Worm (Caenorhabditis elegans) whole organism, L4 larva: ENCODE measurements around the gene zyg-1.

Source experiments
- F44E2.7 ChIP-seq: fragments of 200-800 bp; sonication (Bioruptor generic); IDR thresholded peaks from 2 replicates; pipeline ENCODE4 v2.1.2; 2022; ENCODE audit warnings: missing genetic modification characterization, missing compliant biosample characterization
- T20F7.1 ChIP-seq: fragments of 200-800 bp; sonication (Bioruptor generic); optimal IDR thresholded peaks from 2 replicates; lab custom pipeline; 2018; ENCODE audit warnings: mild to moderate bottlenecking, missing genetic modification characterization, missing compliant biosample characterization
- Y105C5A.15 ChIP-seq: fragments of 200-800 bp; sonication (Bioruptor generic); IDR thresholded peaks from 2 replicates; pipeline ENCODE4 v1.3.6; 2022; ENCODE audit warnings: missing genetic modification characterization, missing compliant biosample characterization
- Y48G9A.11 ChIP-seq: fragments of 200-800 bp; sonication (Bioruptor generic); IDR thresholded peaks from 2 replicates; pipeline ENCODE4 v1.3.6; 2022; ENCODE audit warnings: missing genetic modification reagents, missing genetic modification characterization, missing compliant biosample characterization
- Y5F2A.4 ChIP-seq: fragments of 200-800 bp; sonication (Bioruptor generic); optimal IDR thresholded peaks from 2 replicates; lab custom pipeline; 2018; ENCODE audit warnings: mild to moderate bottlenecking, missing genetic modification characterization, missing compliant biosample characterization
- ZK337.2 ChIP-seq: fragments of 200-800 bp; sonication (Bioruptor generic); IDR thresholded peaks from 2 replicates; pipeline ENCODE4 v1.3.6; 2022; ENCODE audit warnings: missing genetic modification reagents, missing genetic modification characterization, missing compliant biosample characterization
- aly-2 ChIP-seq: sonication (generic microtip); optimal IDR thresholded peaks from 2 replicates; lab custom pipeline; 2018; ENCODE audit warnings: missing biosample characterization, missing genetic modification characterization
- arid-1 ChIP-seq: fragments of 200-800 bp; sonication (Bioruptor generic); conservative IDR thresholded peaks from 2 replicates; pipeline ENCODE4 v1.3.6; 2022; ENCODE audit warnings: missing genetic modification reagents, missing genetic modification characterization, missing compliant biosample characterization
- ceh-28 ChIP-seq: fragments of 150-350 bp; optimal IDR thresholded peaks from 2 replicates; lab custom pipeline; 2014; ENCODE audit warnings: missing biosample characterization, missing genetic modification reagents, missing genetic modification characterization
- ceh-32 ChIP-seq: sonication (generic microtip); optimal IDR thresholded peaks from 2 replicates; lab custom pipeline; 2016; ENCODE audit warnings: mild to moderate bottlenecking, missing genetic modification characterization, missing compliant biosample characterization; ENCODE audit not compliant: poor library complexity
- cey-2 ChIP-seq: sonication (generic microtip); optimal IDR thresholded peaks from 3 replicates; lab custom pipeline; 2017; ENCODE audit warnings: missing genetic modification characterization, mild to moderate bottlenecking, missing compliant biosample characterization, antibody characterized with exemption, borderline replicate concordance; ENCODE audit not compliant: insufficient read depth
- daf-16 ChIP-seq, 3 experiments: sonication (generic microtip); optimal IDR thresholded peaks; 2 replicates each; lab custom pipeline; 2016 to 2017; ENCODE audit warnings: missing genetic modification characterization in 3 of 3, missing genetic modification reagents in 3 of 3, mild to moderate bottlenecking in 2 of 3, missing compliant biosample characterization in 2 of 3, missing biosample characterization in 1 of 3, moderate library complexity in 1 of 3
- dmd-6 ChIP-seq: fragments of 200-800 bp; sonication (Bioruptor generic); IDR thresholded peaks from 2 replicates; pipeline ENCODE4 v1.3.6; 2022; ENCODE audit warnings: missing genetic modification reagents, missing genetic modification characterization, missing compliant biosample characterization
- dmd-8 ChIP-seq: fragments of 200-800 bp; sonication (Bioruptor generic); IDR thresholded peaks from 2 replicates; pipeline ENCODE4 v1.3.6; 2022; ENCODE audit warnings: missing genetic modification characterization, missing compliant biosample characterization
- dmd-9 ChIP-seq: fragments of 200-800 bp; sonication (Bioruptor generic); IDR thresholded peaks from 2 replicates; pipeline ENCODE4 v1.3.6; 2022; ENCODE audit warnings: missing genetic modification reagents, missing genetic modification characterization, missing compliant biosample characterization
- dve-1 ChIP-seq: sonication (generic microtip); optimal IDR thresholded peaks from 2 replicates; lab custom pipeline; 2017; ENCODE audit warnings: antibody characterized with exemption, mild to moderate bottlenecking, missing genetic modification characterization, missing compliant biosample characterization; ENCODE audit not compliant: insufficient read depth
- fkh-10 ChIP-seq: fragments of 150-350 bp; optimal IDR thresholded peaks from 2 replicates; lab custom pipeline; 2014; ENCODE audit warnings: missing biosample characterization, missing genetic modification reagents, missing genetic modification characterization
- fos-1 ChIP-seq: fragments of 150-350 bp; optimal IDR thresholded peaks from 2 replicates; lab custom pipeline; 2014; ENCODE audit warnings: missing biosample characterization, missing genetic modification characterization
- gei-8 ChIP-seq: fragments of 200-800 bp; sonication (Bioruptor generic); optimal IDR thresholded peaks from 2 replicates; lab custom pipeline; 2018; ENCODE audit warnings: mild to moderate bottlenecking, missing genetic modification characterization, missing compliant biosample characterization
- hlh-11 ChIP-seq: fragments of 200-800 bp; sonication (Bioruptor generic); optimal IDR thresholded peaks from 2 replicates; lab custom pipeline; 2018; ENCODE audit warnings: mild to moderate bottlenecking, missing genetic modification characterization, missing compliant biosample characterization
- hlh-30 ChIP-seq: sonication (generic microtip); optimal IDR thresholded peaks from 2 replicates; lab custom pipeline; 2017; ENCODE audit warnings: antibody characterized with exemption, mild to moderate bottlenecking, missing genetic modification characterization, missing compliant biosample characterization; ENCODE audit not compliant: insufficient read depth
- hmg-1.1 ChIP-seq: fragments of 200-800 bp; sonication (Bioruptor generic); IDR thresholded peaks from 2 replicates; pipeline ENCODE4 v1.3.6; 2022; ENCODE audit warnings: missing genetic modification reagents, missing genetic modification characterization, missing compliant biosample characterization
- jun-1 ChIP-seq: fragments of 150-350 bp; optimal IDR thresholded peaks from 2 replicates; lab custom pipeline; 2014; ENCODE audit warnings: missing biosample characterization, missing genetic modification reagents, missing genetic modification characterization
- lim-7 ChIP-seq: fragments of 200-800 bp; sonication (Bioruptor generic); IDR thresholded peaks from 2 replicates; pipeline ENCODE4 v1.3.6; 2022; ENCODE audit warnings: missing genetic modification characterization, missing compliant biosample characterization
- lin-13 ChIP-seq: fragments of 150-350 bp; optimal IDR thresholded peaks from 2 replicates; lab custom pipeline; 2014; ENCODE audit warnings: missing biosample characterization, missing genetic modification reagents, missing genetic modification characterization
- lin-39 ChIP-seq: fragments of 150-350 bp; optimal IDR thresholded peaks from 2 replicates; lab custom pipeline; 2014; ENCODE audit warnings: missing biosample characterization, missing genetic modification reagents, missing genetic modification characterization
- lsy-2 ChIP-seq, 2 experiments: fragments of 150-350 bp in 1 of 2; sonication (generic microtip) in 1 of 2; optimal IDR thresholded peaks; 2 replicates each; lab custom pipeline; 2014 to 2017; ENCODE audit warnings: missing biosample characterization in 2 of 2, missing genetic modification characterization in 2 of 2
- madf-5 ChIP-seq, 2 experiments: fragments of 200-800 bp; sonication (Bioruptor generic); IDR thresholded peaks; 2 replicates each; pipeline ENCODE4 v1.3.6; 2022; ENCODE audit warnings: missing compliant biosample characterization in 2 of 2, missing genetic modification characterization in 2 of 2
- mdl-1 ChIP-seq, 2 experiments: fragments of 150-350 bp in 1 of 2; sonication (generic microtip) in 1 of 2; optimal IDR thresholded peaks; 2 replicates each; lab custom pipeline; 2014 to 2017; ENCODE audit warnings: missing biosample characterization in 2 of 2, missing genetic modification characterization in 2 of 2
- mep-1 ChIP-seq: fragments of 150-350 bp; sonication (generic microtip); optimal IDR thresholded peaks from 3 replicates; lab custom pipeline; 2014; ENCODE audit warnings: missing biosample characterization, missing genetic modification characterization
- mes-2 ChIP-seq: sonication (generic microtip); optimal IDR thresholded peaks from 2 replicates; lab custom pipeline; 2016; ENCODE audit warnings: missing genotype, mild to moderate bottlenecking, missing genetic modification characterization, missing compliant biosample characterization; ENCODE audit not compliant: poor library complexity, severe bottlenecking
- mxl-3 ChIP-seq: fragments of 200-800 bp; sonication (Bioruptor generic); optimal IDR thresholded peaks from 2 replicates; lab custom pipeline; 2018; ENCODE audit warnings: mild to moderate bottlenecking, missing genetic modification characterization, missing compliant biosample characterization
- nhr-102 ChIP-seq: sonication (generic microtip); optimal IDR thresholded peaks from 2 replicates; lab custom pipeline; 2016; ENCODE audit warnings: mild to moderate bottlenecking, missing genetic modification characterization, moderate library complexity, missing compliant biosample characterization
- nhr-76 ChIP-seq: fragments of 150-350 bp; optimal IDR thresholded peaks from 2 replicates; lab custom pipeline; 2014; ENCODE audit warnings: missing biosample characterization, missing genetic modification characterization
- nhr-77 ChIP-seq: fragments of 150-350 bp; optimal IDR thresholded peaks from 2 replicates; lab custom pipeline; 2014; ENCODE audit warnings: missing biosample characterization, missing genetic modification characterization
- pha-4 ChIP-seq, 2 experiments: fragments of 150-350 bp in 1 of 2; fragments of 200-800 bp in 1 of 2; sonication (Bioruptor generic) in 1 of 2; IDR thresholded peaks in 1 of 2; optimal IDR thresholded peaks in 1 of 2; 2 replicates each; pipeline versions ENCODE4 v1.3.6 to Lab custom; 2014 to 2022; ENCODE audit warnings: missing genetic modification characterization in 2 of 2, missing genetic modification reagents in 2 of 2, missing biosample characterization in 1 of 2, missing compliant biosample characterization in 1 of 2
- pqm-1 ChIP-seq: sonication (generic microtip); optimal IDR thresholded peaks from 2 replicates; lab custom pipeline; 2017; ENCODE audit warnings: missing biosample characterization, missing genetic modification characterization
- rbr-2 ChIP-seq: sonication (generic microtip); optimal IDR thresholded peaks from 2 replicates; lab custom pipeline; 2016; ENCODE audit warnings: missing genotype, missing genetic modification characterization, missing compliant biosample characterization
- saeg-2 ChIP-seq: fragments of 200-800 bp; sonication (Bioruptor generic); IDR thresholded peaks from 2 replicates; pipeline ENCODE4 v1.3.6; 2022; ENCODE audit warnings: missing genetic modification reagents, missing genetic modification characterization, missing compliant biosample characterization
- snpc-1.2 ChIP-seq: fragments of 200-800 bp; sonication (Bioruptor generic); IDR thresholded peaks from 2 replicates; pipeline ENCODE4 v1.3.6; 2022; ENCODE audit warnings: missing genetic modification reagents, missing genetic modification characterization, missing compliant biosample characterization
- spr-1 ChIP-seq: sonication (generic microtip); optimal IDR thresholded peaks from 2 replicates; lab custom pipeline; 2016; ENCODE audit warnings: mild to moderate bottlenecking, missing genetic modification characterization, missing compliant biosample characterization
- spr-3 ChIP-seq: fragments of 200-800 bp; sonication (Bioruptor generic); optimal IDR thresholded peaks from 2 replicates; lab custom pipeline; 2018; ENCODE audit warnings: mild to moderate bottlenecking, missing genetic modification characterization, missing compliant biosample characterization
- unc-39 ChIP-seq: sonication (generic microtip); optimal IDR thresholded peaks from 2 replicates; lab custom pipeline; 2017; ENCODE audit warnings: missing biosample characterization, missing genetic modification characterization
- unc-62 ChIP-seq, 3 experiments: fragments of 150-350 bp in 1 of 3; sonication (generic microtip); optimal IDR thresholded peaks in 2 of 3; peaks in 1 of 3; 1 replicate in 1 of 3; 2 replicates in 2 of 3; lab custom pipeline; 2014 to 2017; ENCODE audit warnings: missing biosample characterization in 3 of 3, missing genetic modification characterization in 3 of 3, missing genetic modification reagents in 3 of 3, missing genotype in 1 of 3
- zfp-2 ChIP-seq: sonication (generic microtip); optimal IDR thresholded peaks from 2 replicates; lab custom pipeline; 2016; ENCODE audit warnings: mild to moderate bottlenecking, missing genetic modification characterization, missing compliant biosample characterization
- zip-11 ChIP-seq: fragments of 200-800 bp; sonication (Bioruptor generic); IDR thresholded peaks from 2 replicates; pipeline ENCODE4 v1.3.6; 2022; ENCODE audit warnings: missing genetic modification characterization, missing compliant biosample characterization
- ztf-11 ChIP-seq: fragments of 150-350 bp; optimal IDR thresholded peaks from 2 replicates; lab custom pipeline; 2014; ENCODE audit warnings: missing biosample characterization, missing genetic modification characterization

zyg-1 gene

ce11 chrII:5649236-5650004, at the start of gene zyg-1, which contains the start of the genes sam-4 and F59E12.17:
Gene zyg-1, plus strand, starts transcription at chrII:5649748.
Gene sam-4, minus strand, starts transcription at chrII:5649286.
Gene F59E12.17, minus strand, starts transcription at chrII:5649470.
- TF ChIP-seq ztf-11 (tag; lab: Kevin White, UChicago) = no peak
- TF ChIP-seq saeg-2 (GFP tag; lab: Robert Waterston, UW) = no peak
- TF ChIP-seq spr-3 (GFP tag; lab: Kevin White, UChicago) = no peak
- TF ChIP-seq unc-39 (tag; lab: Kevin White, UChicago) = no peak
- TF ChIP-seq madf-5 (GFP tag; IDR thresholded peaks at IDR 0.05; lab: Robert Waterston, UW) = no peak
- no peak for TF ChIP-seq gei-8 (GFP tag; lab: Kevin White, UChicago)
- TF ChIP-seq zfp-2 (tag; lab: Kevin White, UChicago) = no peak
- TF ChIP-seq lin-39 = no peak
- TF ChIP-seq T20F7.1 (GFP tag; lab: Kevin White, UChicago) = no peak
- TF ChIP-seq dmd-9 (GFP tag; lab: Robert Waterston, UW) = no peak
- no peak for TF ChIP-seq jun-1
- TF ChIP-seq ZK337.2 (GFP tag; lab: Robert Waterston, UW) = no peak
- TF ChIP-seq spr-1 (tag; lab: Kevin White, UChicago) = no peak
- peak; percentile 13 for TF ChIP-seq fkh-10 (GFP tag; lab: Kevin White, UChicago)
- peak; percentile 53 for TF ChIP-seq hmg-1.1 (GFP tag; lab: Robert Waterston, UW)
- no peak for TF ChIP-seq pha-4 (GFP tag; IDR thresholded peaks at IDR 0.05; lab: Robert Waterston, UW)
- TF ChIP-seq pha-4 (tag; optimal IDR thresholded peaks at IDR 0.05; lab: Kevin White, UChicago) = peak; percentile 70
- no peak for TF ChIP-seq zip-11 (GFP tag; lab: Robert Waterston, UW)
- no peak for TF ChIP-seq mxl-3 (GFP tag; lab: Kevin White, UChicago)
- TF ChIP-seq pqm-1 (tag; lab: Kevin White, UChicago) = no peak
- 0 out of 2 replicates have a peak, but pooled peaks have one; percentile 17 for TF ChIP-seq arid-1
- TF ChIP-seq F44E2.7 (GFP tag; lab: Robert Waterston, UW) = no peak
- TF ChIP-seq lsy-2 (tag; optimal IDR thresholded peaks at IDR 0.05; lab: Kevin White, UChicago) = peak in 1 of 2 experiments; percentile 81
- TF ChIP-seq Y5F2A.4 = no peak
- peak; percentile 29 for TF ChIP-seq nhr-77 (tag; lab: Kevin White, UChicago)
- no peak for TF ChIP-seq cey-2 (tag; lab: Kevin White, UChicago)
- TF ChIP-seq dmd-6 (GFP tag; lab: Robert Waterston, UW) = no peak
- no peak for TF ChIP-seq dve-1 (tag; lab: Kevin White, UChicago)
- no peak for TF ChIP-seq aly-2 (tag; lab: Kevin White, UChicago)
- peak; percentile 8 for TF ChIP-seq hlh-11 (tag; lab: Kevin White, UChicago)
- TF ChIP-seq lin-13 (GFP tag; lab: Kevin White, UChicago) = no peak
- TF ChIP-seq fos-1 = no peak
- TF ChIP-seq Y105C5A.15 (GFP tag; lab: Robert Waterston, UW) = no peak
- TF ChIP-seq unc-62 (GFP tag; optimal IDR thresholded peaks at IDR 0.05 in 1 of 2; lab: Kevin White, UChicago) = peak in 1 of 2 experiments; percentile 52
- TF ChIP-seq unc-62 (tag; optimal IDR thresholded peaks at IDR 0.05; lab: Kevin White, UChicago) = no peak
- TF ChIP-seq dmd-8 (GFP tag; lab: Robert Waterston, UW) = no peak
- TF ChIP-seq ceh-32 = no peak
- TF ChIP-seq snpc-1.2 = no peak
- TF ChIP-seq nhr-102 (tag; lab: Kevin White, UChicago) = no peak
- TF ChIP-seq nhr-76 (tag; lab: Kevin White, UChicago) = no peak
- peak; percentile 24 for TF ChIP-seq rbr-2 (tag; lab: Kevin White, UChicago)
- TF ChIP-seq mdl-1 (tag; optimal IDR thresholded peaks at IDR 0.05; lab: Kevin White, UChicago) = peak in 1 of 2 experiments; percentile 9
- no peak for TF ChIP-seq daf-16 (GFP tag; optimal IDR thresholded peaks at IDR 0.05; lab: Kevin White, UChicago)
- TF ChIP-seq daf-16 (tag; optimal IDR thresholded peaks at IDR 0.05; lab: Kevin White, UChicago) = no peak
- no peak for TF ChIP-seq mep-1 (tag; lab: Kevin White, UChicago)
- TF ChIP-seq hlh-30 (tag; lab: Kevin White, UChicago) = no peak
- no peak for TF ChIP-seq lim-7 (GFP tag; lab: Robert Waterston, UW)
- TF ChIP-seq ceh-28 (tag; lab: Kevin White, UChicago) = no peak
- peak; percentile 50; the same call in 1 of the 2 replicates for TF ChIP-seq Y48G9A.11 (GFP tag; lab: Robert Waterston, UW)
- peak; percentile 94 for TF ChIP-seq mes-2 (tag; lab: Kevin White, UChicago)
